Worm (Caenorhabditis elegans) whole organism, midembryonic: Measurements from ENCODE around the gene rsp-8.
A peak's percentile ranks its signal among the peaks of the same experiment; 100 is the strongest.

Source experiments
- T22C8.4 ChIP-seq: fragments of 200-800 bp; sonication (Bioruptor generic); IDR thresholded peaks from 2 replicates; pipeline ENCODE4 v1.3.6; 2022; ENCODE audit warnings: missing genetic modification characterization, missing compliant biosample characterization
- cog-1 ChIP-seq: sonication (generic microtip); optimal IDR thresholded peaks from 2 replicates; lab custom pipeline; 2016; ENCODE audit warnings: missing genetic modification characterization, missing compliant biosample characterization
- flt-1 ChIP-seq: fragments of 200-800 bp; sonication (Bioruptor generic); IDR thresholded peaks from 2 replicates; pipeline ENCODE4 v1.3.6; 2022; ENCODE audit warnings: missing genetic modification characterization, missing compliant biosample characterization
- klf-2 ChIP-seq: fragments of 200-800 bp; sonication (Bioruptor generic); conservative IDR thresholded peaks from 2 replicates; pipeline ENCODE4 v1.3.6; 2022; ENCODE audit warnings: missing genetic modification reagents, missing genetic modification characterization, missing compliant biosample characterization
- ref-1 ChIP-seq: fragments of 200-800 bp; sonication (Bioruptor generic); conservative IDR thresholded peaks from 2 replicates; pipeline ENCODE4 v1.3.6; 2022; ENCODE audit warnings: missing genetic modification reagents, missing genetic modification characterization, missing compliant biosample characterization
- tab-1 ChIP-seq: fragments of 200-800 bp; sonication (Bioruptor generic); IDR thresholded peaks from 2 replicates; pipeline ENCODE4 v1.3.6; 2022; ENCODE audit warnings: missing genetic modification characterization, missing compliant biosample characterization
- ztf-23 ChIP-seq: fragments of 200-800 bp; sonication (Bioruptor generic); IDR thresholded peaks from 2 replicates; pipeline ENCODE4 v1.3.6; 2022; ENCODE audit warnings: missing genetic modification reagents, missing genetic modification characterization, missing compliant biosample characterization

Gene rsp-8

DNA sequence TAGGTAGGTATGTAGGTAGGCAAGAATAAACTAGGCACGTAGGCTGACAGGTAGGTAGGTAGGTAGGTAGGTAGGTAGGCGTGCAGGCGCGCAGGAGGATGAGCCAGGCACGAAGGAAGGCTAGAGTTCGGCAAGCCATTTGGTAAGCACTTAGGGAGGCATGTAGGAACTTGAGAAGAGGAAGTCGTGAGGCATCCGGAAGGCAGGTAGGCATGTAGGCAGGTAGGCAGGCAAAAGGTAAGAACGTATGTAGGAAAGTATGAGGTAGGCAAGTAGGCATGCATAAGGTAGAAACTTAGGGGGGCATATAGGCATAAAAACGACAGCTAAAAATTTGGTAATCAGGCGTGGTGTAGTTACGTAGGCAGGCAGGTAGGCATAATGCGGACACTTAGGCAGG is 49.9 kb downstream of the rsp-8 start:
- no peak for TF ChIP-seq ref-1 (GFP tag; lab: Robert Waterston, UW)
- 0 out of 2 replicates have a peak, but pooled peaks have one; percentile 27 for TF ChIP-seq tab-1 (GFP tag; lab: Robert Waterston, UW)

DNA sequence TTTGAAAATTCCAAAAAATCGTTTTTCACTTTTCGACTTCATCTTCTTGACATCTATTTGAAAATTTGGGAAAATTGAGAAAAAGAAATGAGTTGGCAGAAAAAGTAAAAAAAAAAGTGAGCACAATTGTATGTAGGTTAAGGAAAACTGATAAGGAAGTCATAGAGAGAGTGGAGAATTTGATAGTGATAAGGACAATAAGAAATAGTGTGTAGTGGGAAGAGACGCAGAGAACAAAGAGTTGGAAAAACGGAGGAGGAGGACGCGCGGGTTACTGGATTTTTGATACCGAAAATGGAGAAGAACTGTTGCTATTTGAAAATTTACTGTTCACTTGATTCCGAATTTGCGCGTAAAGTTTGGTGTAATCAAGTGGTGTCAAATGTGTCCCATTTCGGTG is 52.5 kb downstream of the rsp-8 start, which contains the start of gene Y56A3A.6:
Y56A3A.6 (minus strand) TSS at position 53 of the 400 bp plus-strand sequence.
- TF ChIP-seq cog-1 (tag; lab: Kevin White, UChicago), result no peak
- TF ChIP-seq flt-1, result no peak
- no peak for TF ChIP-seq T22C8.4 (GFP tag; lab: Robert Waterston, UW)
- no peak for TF ChIP-seq tab-1 (GFP tag; lab: Robert Waterston, UW)
- no peak for TF ChIP-seq klf-2 (GFP tag; lab: Robert Waterston, UW)
- TF ChIP-seq ref-1 (GFP tag; lab: Robert Waterston, UW), result no peak
- TF ChIP-seq ztf-23, result no peak
